Worm (Caenorhabditis elegans): ENCODE data around the gene cutl-29.

cutl-29 gene

DNA sequence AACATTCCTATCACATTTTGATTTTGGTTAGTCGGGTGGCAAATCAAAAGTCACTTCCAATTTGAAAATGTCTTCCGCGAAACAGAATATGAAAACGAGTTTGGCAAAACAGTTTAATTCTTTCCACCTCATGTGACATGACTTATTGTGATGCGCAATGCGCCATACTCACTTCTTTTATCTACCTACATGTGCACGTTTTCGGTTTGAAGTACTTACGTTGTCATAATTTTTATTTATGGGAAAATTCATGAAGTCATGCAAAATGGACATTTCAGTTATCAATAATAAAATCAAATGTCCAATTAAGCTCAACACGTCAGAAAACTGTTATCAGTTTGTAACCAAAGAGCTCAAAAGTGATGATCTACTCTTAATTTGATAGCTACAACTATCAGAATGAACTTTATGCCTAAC lies 32.2 kb downstream of the cutl-29 start:
- no peak for TF ChIP-seq dao-5 (tag; optimal IDR thresholded peaks at IDR 0.05)
- TF ChIP-seq him-1 (tag; optimal IDR thresholded peaks at IDR 0.05): no peak
- TF ChIP-seq W03F9.2 (tag; optimal IDR thresholded peaks at IDR 0.05): no peak

DNA sequence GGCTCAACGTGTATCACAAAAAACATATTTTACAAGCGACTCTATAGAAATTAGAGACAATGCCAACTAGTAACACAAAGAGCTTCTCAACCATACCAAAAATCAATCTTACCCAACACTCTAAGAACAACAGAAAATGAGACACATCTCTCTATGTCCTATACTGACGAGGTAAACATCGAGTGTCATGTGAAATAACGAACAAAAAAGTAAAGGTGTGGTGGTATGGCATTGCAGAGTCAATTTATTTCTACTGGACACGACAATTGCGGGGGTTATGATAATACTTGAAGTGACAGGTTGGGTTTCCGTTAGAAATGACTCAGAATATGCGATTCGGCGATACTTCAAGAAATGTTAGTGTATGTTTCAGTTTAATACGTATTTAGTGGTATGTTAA lies 34.3 kb downstream of the cutl-29 start:
- TF ChIP-seq W03F9.2 (tag; optimal IDR thresholded peaks at IDR 0.05) (no peak), him-1 (tag; optimal IDR thresholded peaks at IDR 0.05) (no peak), dao-5 (tag; optimal IDR thresholded peaks at IDR 0.05) (no peak)

DNA sequence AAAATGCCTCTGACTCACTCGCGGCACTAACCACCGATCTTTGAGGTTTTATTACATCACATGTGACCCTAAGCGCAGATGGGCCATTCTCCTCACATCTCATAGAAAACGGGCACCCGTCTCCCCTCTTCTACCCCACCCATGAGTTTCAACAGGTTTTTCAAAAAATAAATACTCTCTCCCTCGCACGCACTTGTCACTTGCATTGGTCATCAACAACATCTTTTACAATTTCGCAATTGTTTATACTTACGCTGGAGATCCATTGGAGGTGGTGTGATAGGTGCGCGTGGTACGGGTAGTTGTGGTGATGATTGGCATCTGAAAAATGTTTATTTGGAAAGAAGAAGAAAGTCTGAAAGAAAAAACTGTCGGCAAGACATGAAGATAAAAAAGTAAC lies 34.8 kb downstream of the cutl-29 start, which contains the start of gene M60.4:
M60.4 (minus strand) TSS at position 321 of the 400 bp plus-strand sequence.
- TF ChIP-seq him-1 (tag; optimal IDR thresholded peaks at IDR 0.05): no peak

DNA sequence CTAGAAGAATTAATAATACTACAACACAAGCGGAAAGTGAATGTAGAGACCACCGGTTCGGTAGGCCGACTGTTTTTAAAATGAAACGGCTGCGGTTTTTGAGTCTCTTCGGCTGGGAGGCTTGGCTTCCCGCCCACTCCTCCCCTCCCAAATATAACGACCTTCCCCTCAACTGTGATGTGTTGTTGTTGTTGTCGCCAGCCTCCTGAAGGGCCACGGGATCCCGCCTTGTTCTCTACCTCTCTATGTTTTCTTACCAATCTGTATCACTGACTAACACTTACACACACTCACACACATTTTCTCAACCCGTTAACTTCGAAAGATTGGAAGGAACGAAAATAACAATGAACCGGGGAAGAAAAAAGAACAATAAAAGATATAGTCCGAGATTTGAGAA lies 37.3 kb downstream of the cutl-29 start:
- TF ChIP-seq him-1 (tag; optimal IDR thresholded peaks at IDR 0.05): no peak
- no peak for TF ChIP-seq W03F9.2 (tag; optimal IDR thresholded peaks at IDR 0.05)
- TF ChIP-seq dao-5 (tag; optimal IDR thresholded peaks at IDR 0.05): no peak

DNA sequence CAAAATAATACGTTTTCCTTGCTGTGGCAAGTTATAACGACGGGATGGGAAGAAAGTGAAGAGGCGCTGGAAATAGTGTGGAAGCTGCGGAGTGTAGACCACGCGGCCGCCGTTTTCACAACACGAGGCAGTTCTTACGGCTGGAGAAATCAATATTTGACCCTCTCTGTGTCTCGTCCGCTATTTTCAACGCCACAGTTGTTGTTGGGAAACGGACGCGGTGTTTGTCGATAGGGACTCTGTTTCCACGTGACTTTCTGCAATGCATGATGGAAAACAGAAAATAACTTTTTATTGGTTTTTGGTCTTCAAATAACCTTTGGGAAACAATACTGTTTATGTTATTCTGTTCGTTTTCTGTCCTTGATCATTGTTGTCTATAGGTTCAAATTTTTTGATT lies 39.0 kb downstream of the cutl-29 start, which contains the start of gene K02A6.3:
K02A6.3 (minus strand) TSS at position 74 of the 400 bp plus-strand sequence.
- TF ChIP-seq W03F9.2 (tag; optimal IDR thresholded peaks at IDR 0.05): peak; percentile 58
- TF ChIP-seq dao-5 (tag; optimal IDR thresholded peaks at IDR 0.05): no peak
- no peak for TF ChIP-seq him-1 (tag; optimal IDR thresholded peaks at IDR 0.05)

DNA sequence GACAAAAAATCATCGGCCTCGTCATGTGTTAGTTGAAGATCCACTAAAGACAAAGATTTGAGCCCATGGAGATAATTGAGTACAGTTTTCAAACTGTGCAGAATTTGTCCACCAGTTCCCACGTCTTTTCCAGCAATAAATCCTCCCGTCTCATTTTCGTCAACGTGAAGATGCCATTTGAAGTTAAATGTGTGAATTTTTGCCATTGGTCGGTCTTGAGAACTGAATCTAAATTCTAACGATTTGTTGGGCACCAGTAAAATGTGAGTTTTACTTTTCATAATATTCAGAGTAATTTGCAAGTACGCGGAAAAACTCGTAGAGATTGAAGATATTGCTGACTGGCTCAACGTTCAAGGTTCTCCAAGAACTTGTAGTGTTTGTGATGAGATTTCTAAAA lies 40.2 kb downstream of the cutl-29 start:
- TF ChIP-seq him-1 (tag; optimal IDR thresholded peaks at IDR 0.05) (no peak), W03F9.2 (tag; optimal IDR thresholded peaks at IDR 0.05) (no peak), dao-5 (tag; optimal IDR thresholded peaks at IDR 0.05) (no peak)

DNA sequence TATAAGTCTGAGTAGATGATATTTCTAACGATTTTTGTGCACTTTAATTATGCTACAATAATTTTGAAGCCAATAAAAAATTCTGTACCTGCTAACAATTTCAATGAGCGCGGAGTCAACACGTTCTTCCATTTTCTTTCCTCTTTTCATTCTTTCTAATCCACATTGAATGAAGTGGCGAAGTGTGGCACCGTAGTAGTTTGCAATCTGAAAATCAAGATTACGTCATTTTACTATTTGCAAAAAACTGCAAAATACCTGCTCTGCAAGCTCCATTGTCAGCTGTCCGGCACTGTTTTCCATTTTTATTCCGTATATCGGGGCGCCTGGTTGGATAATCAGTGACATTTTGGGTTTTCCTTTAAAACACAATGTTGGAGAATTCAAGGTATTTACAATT lies 41.6 kb downstream of the cutl-29 start:
- TF ChIP-seq him-1 (tag; optimal IDR thresholded peaks at IDR 0.05) (no peak), dao-5 (tag; optimal IDR thresholded peaks at IDR 0.05) (no peak), W03F9.2 (tag; optimal IDR thresholded peaks at IDR 0.05) (no peak)

DNA sequence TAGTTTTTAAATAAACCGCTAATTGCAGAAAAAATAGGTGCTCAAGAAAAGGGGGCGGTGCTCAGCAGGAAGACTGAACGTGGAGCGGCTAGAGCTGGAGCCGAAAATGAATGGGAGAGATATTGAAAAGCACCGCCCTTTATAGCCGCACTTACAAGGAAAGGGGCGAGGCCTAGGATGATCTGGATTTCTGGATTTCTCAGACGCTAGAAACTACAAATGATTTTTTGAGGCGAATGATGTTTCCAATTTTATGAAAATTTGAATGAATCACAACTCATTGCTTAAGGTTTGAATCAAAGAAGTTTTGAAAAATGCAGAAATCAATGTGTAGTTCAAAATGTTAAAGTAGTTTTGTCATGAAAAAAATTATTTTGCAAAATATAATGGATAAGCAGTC lies 45.9 kb downstream of the cutl-29 start, which contains the start of gene K02A6.2:
K02A6.2 (minus strand) TSS at position 101 of the 400 bp plus-strand sequence.
- TF ChIP-seq W03F9.2 (tag; optimal IDR thresholded peaks at IDR 0.05) (no peak), dao-5 (tag; optimal IDR thresholded peaks at IDR 0.05) (no peak), him-1 (tag; optimal IDR thresholded peaks at IDR 0.05) (no peak)

DNA sequence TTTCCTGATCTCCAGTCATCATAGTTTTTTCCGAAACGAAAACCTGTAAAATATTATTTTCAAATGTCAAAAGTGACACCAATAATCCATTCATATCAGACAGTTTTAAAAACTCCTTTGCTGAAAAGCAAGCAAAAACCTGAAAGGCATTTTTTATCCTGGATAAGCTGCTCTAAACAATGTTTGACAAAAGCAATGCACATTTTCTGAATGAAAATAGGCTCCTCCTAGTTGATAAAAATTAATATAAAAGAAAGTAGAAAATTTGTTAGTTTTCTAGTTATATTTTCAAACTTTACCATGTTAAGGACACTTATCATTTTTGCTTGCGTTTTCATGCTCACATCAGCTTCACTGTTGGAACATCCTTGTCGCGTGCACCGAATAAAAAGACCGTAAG lies 51.4 kb downstream of the cutl-29 start, which contains the start of gene K02A6.1:
K02A6.1 (plus strand) TSS at position 301 of the 400 bp plus-strand sequence.
- no peak for TF ChIP-seq W03F9.2 (tag; optimal IDR thresholded peaks at IDR 0.05)
- no peak for TF ChIP-seq dao-5 (tag; optimal IDR thresholded peaks at IDR 0.05)
- no peak for TF ChIP-seq him-1 (tag; optimal IDR thresholded peaks at IDR 0.05)

DNA sequence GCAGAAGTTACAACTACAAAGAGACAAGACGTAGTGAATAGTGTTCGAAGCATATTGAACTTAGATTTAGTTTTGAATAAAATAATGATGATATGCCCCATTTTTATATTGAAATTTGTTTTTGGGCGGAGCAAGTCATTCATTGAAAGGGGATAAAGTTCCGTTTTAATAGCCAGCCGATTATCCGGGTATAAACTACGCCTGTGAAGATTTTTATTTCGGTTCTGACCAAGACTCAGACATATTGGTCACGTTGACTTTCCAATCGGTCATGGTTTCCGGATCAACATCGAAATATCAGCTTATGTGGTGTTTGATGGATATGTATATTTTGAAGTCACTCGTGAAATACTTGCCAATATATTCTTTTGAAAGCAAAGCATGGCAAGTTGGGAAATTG lies 52.2 kb downstream of the cutl-29 start, which contains the start of gene K02A6.4:
K02A6.4 (minus strand) TSS at position 101 of the 400 bp plus-strand sequence.
- TF ChIP-seq him-1 (tag; optimal IDR thresholded peaks at IDR 0.05) (no peak), dao-5 (tag; optimal IDR thresholded peaks at IDR 0.05) (no peak), W03F9.2 (tag; optimal IDR thresholded peaks at IDR 0.05) (no peak)

DNA sequence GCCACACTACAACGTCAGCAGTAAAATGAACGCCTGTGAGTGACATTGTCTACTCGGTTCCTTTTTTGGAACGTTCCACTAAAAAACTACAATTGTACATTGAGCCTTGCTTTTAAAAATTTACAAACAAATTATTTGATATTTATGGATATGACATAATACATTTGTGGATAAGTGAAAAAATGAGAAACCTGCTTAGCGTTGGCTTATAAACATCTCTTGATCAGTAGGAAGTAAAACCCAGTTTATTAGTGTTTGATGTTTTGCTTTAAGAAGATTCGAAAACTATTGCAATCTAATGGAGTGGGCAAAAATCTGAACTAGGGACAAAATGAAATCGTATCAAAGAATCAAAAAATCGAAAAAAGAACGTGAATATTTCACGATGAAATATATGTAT lies 53.9 kb downstream of the cutl-29 start:
- TF ChIP-seq W03F9.2 (tag; optimal IDR thresholded peaks at IDR 0.05) (no peak), him-1 (tag; optimal IDR thresholded peaks at IDR 0.05) (no peak), dao-5 (tag; optimal IDR thresholded peaks at IDR 0.05) (no peak)

DNA sequence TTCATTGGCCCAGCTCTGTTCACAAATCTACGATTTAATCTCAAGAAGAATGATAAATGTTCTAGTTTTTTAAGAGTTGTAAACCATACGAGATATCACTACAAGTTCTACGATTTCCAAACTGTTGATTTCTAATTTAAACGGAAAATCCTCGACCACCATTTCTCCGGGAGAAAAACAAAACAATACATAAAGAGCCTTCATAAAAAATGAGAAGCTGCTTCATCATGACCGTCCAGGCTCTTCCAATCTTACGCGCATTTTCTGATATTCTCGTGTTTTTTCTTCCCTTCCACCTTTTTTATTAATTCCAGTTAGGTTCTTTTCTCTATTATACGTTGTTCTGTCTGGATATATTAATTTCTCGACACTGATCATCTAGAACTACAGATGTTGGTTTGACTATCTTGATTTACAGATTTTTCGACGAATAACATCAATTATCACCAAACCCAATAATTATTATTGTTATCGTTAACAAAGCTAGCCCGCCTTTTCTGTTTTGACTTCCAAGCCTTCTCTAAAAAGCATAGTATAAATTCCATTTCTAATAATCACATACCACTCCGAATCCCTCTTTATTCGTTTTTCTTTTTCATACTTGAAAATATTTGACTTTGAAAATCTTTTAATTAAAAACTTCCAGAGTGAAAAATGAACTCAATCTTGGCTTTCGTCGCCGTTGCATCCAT lies 56.3 kb downstream of the cutl-29 start, which contains the start of gene C47D2.1:
C47D2.1 (plus strand) TSS at position 642 of the 692 bp plus-strand sequence.
- TF ChIP-seq him-1 (tag; optimal IDR thresholded peaks at IDR 0.05): no peak
- TF ChIP-seq dao-5 (tag; optimal IDR thresholded peaks at IDR 0.05): no peak
- no peak for TF ChIP-seq W03F9.2 (tag; optimal IDR thresholded peaks at IDR 0.05)

Data from whole organism, L4/young adult.